Worm (Caenorhabditis elegans) whole organism, young adult: ENCODE results near the gene cah-3.

Experiments used
- B0336.3 ChIP-seq: fragments of 200-800 bp; sonication (Bioruptor generic); IDR thresholded peaks from 2 replicates; pipeline ENCODE4 v1.3.6; 2022; ENCODE audit warnings: missing genetic modification characterization, missing compliant biosample characterization
- C17E4.6 ChIP-seq: fragments of 200-800 bp; sonication (Bioruptor generic); IDR thresholded peaks from 2 replicates; pipeline ENCODE4 v1.3.6; 2022; ENCODE audit warnings: missing genetic modification reagents, missing genetic modification characterization, missing compliant biosample characterization
- sea-2 ChIP-seq: fragments of 200-800 bp; sonication (Bioruptor generic); IDR thresholded peaks from 2 replicates; pipeline ENCODE4 v1.3.6; 2022; ENCODE audit warnings: missing genetic modification characterization, missing compliant biosample characterization

- TF ChIP-seq B0336.3 (GFP tag; lab: Robert Waterston, UW) (no peak), sea-2 (no peak), C17E4.6 (GFP tag; lab: Robert Waterston, UW) (no peak)
These were observed 47.9 kb downstream of the cah-3 start for ce11 chrX:16535192-16535591.
